Worm (Caenorhabditis elegans): ENCODE results near the gene F53A9.3.
A peak's percentile ranks its signal among the peaks of the same experiment; 100 is the strongest.

Gene F53A9.3

ce11 chrX:8672760-8673159, 35.4 kb upstream of the F53A9.3 start, which contains the start of the genes K09E2.2 and K09E2.3:
TSS of gene K09E2.2 (plus strand) at chrX:8673060.
TSS of gene K09E2.3 (plus strand) at chrX:8673084.
- TF ChIP-seq nhr-41 (GFP tag; IDR thresholded peaks at IDR 0.05) (no peak), nhr-25 (tag; optimal IDR thresholded peaks at IDR 0.05; ENCODE audit: borderline replicate concordance, insufficient read depth) (no peak), lin-15B (tag; optimal IDR thresholded peaks at IDR 0.05) (no peak), snpc-4 (tag; optimal IDR thresholded peaks at IDR 0.05) (no peak), dpl-1 (GFP tag; optimal IDR thresholded peaks at IDR 0.05) (no peak), dmd-8 (GFP tag; IDR thresholded peaks at IDR 0.05) (no peak), Y75B8A.6 (GFP tag; IDR thresholded peaks at IDR 0.05) (no peak), nhr-28 (tag; optimal IDR thresholded peaks at IDR 0.05) (no peak), nhr-77 (tag; optimal IDR thresholded peaks at IDR 0.05) (no peak), daf-12 (tag; optimal IDR thresholded peaks at IDR 0.05) (no peak), Y105C5A.15 (GFP tag; IDR thresholded peaks at IDR 0.05) (no peak), sdz-12 (GFP tag; optimal IDR thresholded peaks at IDR 0.05) (no peak), pha-4 (GFP tag; IDR thresholded peaks at IDR 0.05) (no peak), pha-4 (tag; optimal IDR thresholded peaks at IDR 0.05) (no peak), zag-1 (tag; optimal IDR thresholded peaks at IDR 0.05) (no peak), lim-7 (GFP tag; IDR thresholded peaks at IDR 0.05) (no peak), R02D3.7 (tag; optimal IDR thresholded peaks at IDR 0.05) (no peak), zip-11 (GFP tag; IDR thresholded peaks at IDR 0.05) (no peak)

- TF ChIP-seq mxl-3 (GFP tag; optimal IDR thresholded peaks at IDR 0.05) (peak; percentile 72), lin-1 (GFP tag; IDR thresholded peaks at IDR 0.05) (no peak), tra-1 (GFP tag; IDR thresholded peaks at IDR 0.05) (peak; percentile 77), lsy-2 (tag; optimal IDR thresholded peaks at IDR 0.05) (peak in 1 of 2 experiments; percentile 12), mdt-29 (GFP tag; IDR thresholded peaks at IDR 0.05) (peak; percentile 44; the same call in 1 of the 2 replicates), egl-27 (tag; optimal IDR thresholded peaks at IDR 0.05) (no peak), jun-1 (tag; optimal IDR thresholded peaks at IDR 0.05) (no peak), zip-11 (GFP tag; IDR thresholded peaks at IDR 0.05) (no peak), lin-29 (GFP tag; IDR thresholded peaks at IDR 0.05) (no peak), unc-130 (GFP tag; optimal IDR thresholded peaks at IDR 0.05) (no peak), spr-1 (tag; optimal IDR thresholded peaks at IDR 0.05) (no peak), Y75B8A.6 (GFP tag; IDR thresholded peaks at IDR 0.05) (no peak), nhr-48 (tag; optimal IDR thresholded peaks at IDR 0.05) (peak; percentile 68), T20F7.1 (GFP tag; optimal IDR thresholded peaks at IDR 0.05) (peak; percentile 14), nhr-102 (tag; optimal IDR thresholded peaks at IDR 0.05) (peak; percentile 53), lir-3 (tag; optimal IDR thresholded peaks at IDR 0.05) (no peak), madf-9 (GFP tag; conservative IDR thresholded peaks at IDR 0.05) (no peak), ceh-28 (tag; optimal IDR thresholded peaks at IDR 0.05) (no peak), snpc-1.2 (GFP tag; IDR thresholded peaks at IDR 0.05) (no peak), ceh-62 (tag; optimal IDR thresholded peaks at IDR 0.05) (no peak), dve-1 (tag; optimal IDR thresholded peaks at IDR 0.05; ENCODE audit: insufficient read depth) (peak; percentile 93), lin-39 (tag; optimal IDR thresholded peaks at IDR 0.05) (no peak), hif-1 (tag; optimal IDR thresholded peaks at IDR 0.05) (no peak), saeg-2 (GFP tag; IDR thresholded peaks at IDR 0.05) (no peak), Y105C5A.15 (GFP tag; IDR thresholded peaks at IDR 0.05) (no peak), daf-12 (tag; optimal IDR thresholded peaks at IDR 0.05) (no peak), mes-2 (tag; optimal IDR thresholded peaks at IDR 0.05; ENCODE audit: poor library complexity, severe bottlenecking) (peak; percentile 12), mdl-1 (tag; optimal IDR thresholded peaks at IDR 0.05) (peak in 1 of 2 experiments; percentile 78), zip-2 (tag; optimal IDR thresholded peaks at IDR 0.05) (no peak), dmd-8 (GFP tag; IDR thresholded peaks at IDR 0.05) (no peak), snpc-4 (tag; optimal IDR thresholded peaks at IDR 0.05) (no peak), ces-1 (GFP tag; optimal IDR thresholded peaks at IDR 0.05) (no peak), nhr-25 (tag; optimal IDR thresholded peaks at IDR 0.05; ENCODE audit: borderline replicate concordance, insufficient read depth) (no peak), egl-43 (GFP tag; IDR thresholded peaks at IDR 0.05) (no peak), daf-19 (GFP tag; conservative IDR thresholded peaks at IDR 0.05) (no peak), arid-1 (GFP tag; conservative IDR thresholded peaks at IDR 0.05) (no peak), dpl-1 (GFP tag; optimal IDR thresholded peaks at IDR 0.05) (peak; percentile 10), lim-7 (GFP tag; IDR thresholded peaks at IDR 0.05) (no peak), cey-2 (tag; optimal IDR thresholded peaks at IDR 0.05; ENCODE audit: borderline replicate concordance, insufficient read depth) (no peak)
Measured at ce11 chrX:8674514-8674913, 33.6 kb upstream of the F53A9.3 start.

Measured in whole organism, L4 larva.